Fruit fly (Drosophila melanogaster) whole organism, pupa: ENCODE data around the gene CG6006.

ENCODE experiments used
- CG14655 ChIP-seq: fragments of 200-800 bp; sonication (Bioruptor generic); optimal IDR thresholded peaks from 3 replicates; lab custom pipeline; 2017; ENCODE audit warnings: mild to moderate bottlenecking, missing biosample characterization, missing genetic modification reagents, missing genetic modification characterization
- CG32121 ChIP-seq: fragments of 200-800 bp; sonication (Bioruptor generic); IDR thresholded peaks from 2 replicates; pipeline ENCODE4 v1.3.6; 2022; ENCODE audit warnings: missing biosample characterization, missing genetic modification characterization
- CG4496 ChIP-seq: fragments of 200-800 bp; sonication (Bioruptor generic); IDR thresholded peaks from 3 replicates; pipeline ENCODE4 v1.3.6; 2022; ENCODE audit warnings: missing biosample characterization, missing genetic modification characterization
- CG8159 ChIP-seq: fragments of 200-800 bp; sonication (Bioruptor generic); optimal IDR thresholded peaks from 3 replicates; lab custom pipeline; 2018; ENCODE audit warnings: missing biosample characterization, mild to moderate bottlenecking, missing genetic modification characterization, moderate library complexity
- Ets98B ChIP-seq: fragments of 200-800 bp; sonication (Bioruptor generic); IDR thresholded peaks from 2 replicates; pipeline ENCODE4 v1.3.6; 2022; ENCODE audit warnings: missing biosample characterization, missing genetic modification characterization
- Pif1B ChIP-seq: fragments of 200-800 bp; sonication (Bioruptor generic); optimal IDR thresholded peaks from 3 replicates; lab custom pipeline; 2016; ENCODE audit warnings: missing biosample characterization, missing genetic modification characterization
- gl ChIP-seq: fragments of 200-800 bp; sonication (Bioruptor generic); optimal IDR thresholded peaks from 2 replicates; lab custom pipeline; 2018; ENCODE audit warnings: missing biosample characterization, mild to moderate bottlenecking, missing genetic modification characterization

DNA sequence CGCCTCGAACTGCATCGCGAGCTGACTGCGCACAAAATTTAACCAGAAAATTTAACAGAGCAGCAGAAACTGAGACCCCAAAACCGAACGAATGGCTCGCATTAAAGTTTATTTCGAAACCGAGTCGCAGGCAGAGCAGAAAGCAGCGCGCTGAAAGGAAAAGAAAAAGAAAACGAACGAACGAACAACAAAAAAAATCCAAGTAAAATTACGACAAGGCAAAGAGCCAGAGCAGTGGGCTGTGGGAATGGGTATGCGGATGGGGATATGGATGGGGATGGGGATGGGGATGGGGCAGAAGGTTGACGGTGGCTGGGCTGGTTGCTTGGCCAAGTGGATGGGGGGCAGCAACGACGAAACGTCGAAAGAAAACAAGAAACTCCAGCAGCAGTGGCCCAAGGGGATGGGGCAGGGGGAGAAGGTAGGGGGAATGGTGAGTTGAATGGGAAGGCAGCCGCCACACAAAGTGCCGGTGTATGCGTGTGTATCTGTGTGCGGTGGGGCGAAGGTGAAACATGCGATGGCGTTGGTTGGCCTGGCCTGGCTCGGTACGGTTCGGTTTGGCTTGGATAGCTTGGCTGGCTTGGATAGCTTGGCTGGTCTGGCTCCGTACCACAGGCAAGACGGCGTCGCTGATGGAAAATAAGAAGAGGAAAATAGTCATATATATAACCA, 53.5 kb downstream of the CG6006 start:
- TF ChIP-seq Ets98B (peak; percentile 86), CG8159 (peak; percentile 83), gl (tag; lab: Kevin White, UChicago) (peak; percentile 98), Pif1B (GFP tag; lab: Kevin White, UChicago) (peak; percentile 86), CG32121 (GFP tag; lab: Robert Waterston, UW) (peak; percentile 84), CG4496 (GFP tag; lab: Robert Waterston, UW) (peak; percentile 89), CG14655 (GFP tag; lab: Kevin White, UChicago) (peak; percentile 81)
